Worm (Caenorhabditis elegans): ENCODE measurements around the gene F49C12.3.
A peak's percentile ranks its signal among the peaks of the same experiment; 100 is the strongest.

Gene F49C12.3

ce11 chrIV:9259687-9260086 lies 40.5 kb upstream of the F49C12.3 start, which contains the start of gene Y11D7A.10:
Gene Y11D7A.10 (minus strand): TSS chrIV:9259768.
- no peak for TF ChIP-seq odd-2 (tag; optimal IDR thresholded peaks at IDR 0.05)
- no peak for TF ChIP-seq rnt-1 (tag; optimal IDR thresholded peaks at IDR 0.05)
- no peak for TF ChIP-seq npax-4 (tag; optimal IDR thresholded peaks at IDR 0.05)
- TF ChIP-seq sox-2 (GFP tag; IDR thresholded peaks at IDR 0.05): no peak
- TF ChIP-seq ttx-3 (tag; optimal IDR thresholded peaks at IDR 0.05): no peak
- no peak for TF ChIP-seq tbx-2 (tag; optimal IDR thresholded peaks at IDR 0.05)
- TF ChIP-seq elt-2 (tag; optimal IDR thresholded peaks at IDR 0.05): no peak
- no peak for TF ChIP-seq F13H6.1 (tag; optimal IDR thresholded peaks at IDR 0.05)
- TF ChIP-seq ceh-19 (GFP tag; optimal IDR thresholded peaks at IDR 0.05): no peak
- TF ChIP-seq ceh-18 (tag; optimal IDR thresholded peaks at IDR 0.05): no peak
- TF ChIP-seq pag-3 (tag; optimal IDR thresholded peaks at IDR 0.05; ENCODE audit: borderline replicate concordance): no peak
- TF ChIP-seq fax-1 (tag; optimal IDR thresholded peaks at IDR 0.05): no peak
- TF ChIP-seq K09A11.1 (tag; optimal IDR thresholded peaks at IDR 0.05; ENCODE audit: insufficient read depth): no peak
- no peak for TF ChIP-seq T23F11.4 (GFP tag; optimal IDR thresholded peaks at IDR 0.05)
- no peak for TF ChIP-seq ref-2 (tag; optimal IDR thresholded peaks at IDR 0.05)

- TF ChIP-seq ref-2 (tag; optimal IDR thresholded peaks at IDR 0.05) (no peak), ceh-19 (GFP tag; optimal IDR thresholded peaks at IDR 0.05) (no peak), tbx-7 (tag; optimal IDR thresholded peaks at IDR 0.05) (no peak), ceh-22 (tag; optimal IDR thresholded peaks at IDR 0.05) (no peak), odd-2 (tag; optimal IDR thresholded peaks at IDR 0.05) (no peak), Y22D7AL.16 (tag; optimal IDR thresholded peaks at IDR 0.05) (no peak), ztf-16 (tag; optimal IDR thresholded peaks at IDR 0.05) (no peak)
These were observed 39.9 kb upstream of the F49C12.3 start for ce11 chrIV:9260334-9260733.

ce11 chrIV:9260826-9261225 lies 39.4 kb upstream of the F49C12.3 start:
- TF ChIP-seq mec-3 (tag; optimal IDR thresholded peaks at IDR 0.05; ENCODE audit: borderline replicate concordance) (peak; percentile 27), elt-4 (tag; optimal IDR thresholded peaks at IDR 0.05) (peak; percentile 86), pha-2 (tag; optimal IDR thresholded peaks at IDR 0.05) (no peak), pag-3 (tag; optimal IDR thresholded peaks at IDR 0.05; ENCODE audit: borderline replicate concordance) (no peak)

- TF ChIP-seq K09A11.1 (tag; optimal IDR thresholded peaks at IDR 0.05; ENCODE audit: insufficient read depth) (no peak), fkh-10 (GFP tag; optimal IDR thresholded peaks at IDR 0.05) (no peak), npax-4 (tag; optimal IDR thresholded peaks at IDR 0.05) (no peak), fkh-6 (tag; optimal IDR thresholded peaks at IDR 0.05) (no peak), nhr-232 (tag; optimal IDR thresholded peaks at IDR 0.05) (no peak), ceh-48 (tag; optimal IDR thresholded peaks at IDR 0.05) (no peak), odd-2 (tag; optimal IDR thresholded peaks at IDR 0.05) (no peak), C38D4.7 (GFP tag; optimal IDR thresholded peaks at IDR 0.05) (no peak), ceh-30 (tag; optimal IDR thresholded peaks at IDR 0.05) (no peak), ama-1 (optimal IDR thresholded peaks at IDR 0.05) (no peak), hlh-15 (tag; optimal IDR thresholded peaks at IDR 0.05) (no peak), tbx-2 (tag; optimal IDR thresholded peaks at IDR 0.05) (no peak), dve-1 (tag; optimal IDR thresholded peaks at IDR 0.05) (no peak), hlh-6 (tag; optimal IDR thresholded peaks at IDR 0.05) (no peak), sox-2 (GFP tag; IDR thresholded peaks at IDR 0.05) (no peak)
These were observed 38.5 kb upstream of the F49C12.3 start, which contains the start of gene col-120 for ce11 chrIV:9261687-9262086. Gene col-120 (minus strand): TSS chrIV:9261787.

DNA sequence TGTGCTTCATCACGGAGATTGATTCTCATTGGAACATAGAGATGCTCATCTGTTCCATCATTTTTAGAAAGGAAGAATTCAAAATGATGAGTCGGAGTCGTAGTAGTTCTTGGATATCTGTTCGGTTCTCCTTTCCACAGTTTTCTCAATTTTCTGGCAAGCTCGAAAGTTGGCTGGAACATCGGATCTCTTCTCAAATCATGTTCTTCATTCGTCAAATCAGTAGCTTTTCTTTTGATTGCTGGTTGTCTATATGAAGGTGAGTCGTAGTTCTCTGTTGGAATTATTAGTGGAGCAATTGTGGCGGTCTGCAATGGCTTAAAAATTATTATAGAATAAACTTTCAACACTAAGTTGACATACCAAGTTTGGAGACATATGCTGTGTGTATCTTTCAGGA lies 37.9 kb upstream of the F49C12.3 start:
- TF ChIP-seq pha-2 (tag; optimal IDR thresholded peaks at IDR 0.05): no peak
- TF ChIP-seq K02D7.2 (tag; optimal IDR thresholded peaks at IDR 0.05): no peak
- no peak for TF ChIP-seq hlh-30 (tag; optimal IDR thresholded peaks at IDR 0.05; ENCODE audit: insufficient read depth)
- no peak for TF ChIP-seq fax-1 (tag; optimal IDR thresholded peaks at IDR 0.05)

Measured in whole organism, late embryonic.